Fruit fly (Drosophila melanogaster) whole organism, prepupa: Measurements from ENCODE around the gene CG2767.

ENCODE experiments used
- Blimp-1 ChIP-seq: fragments of 200-800 bp; sonication (Bioruptor generic); optimal IDR thresholded peaks from 3 replicates; lab custom pipeline; 2017; ENCODE audit warnings: missing biosample characterization, missing genetic modification characterization, mild to moderate bottlenecking, moderate library complexity, missing genetic modification reagents
- CG10669 ChIP-seq: fragments of 200-800 bp; sonication (Bioruptor generic); optimal IDR thresholded peaks from 3 replicates; lab custom pipeline; 2018; ENCODE audit warnings: missing biosample characterization, mild to moderate bottlenecking, missing genetic modification characterization, moderate library complexity
- CG11294 ChIP-seq: fragments of 200-800 bp; sonication (Bioruptor generic); IDR thresholded peaks from 2 replicates; pipeline ENCODE4 v1.3.6; 2022; ENCODE audit warnings: missing biosample characterization, missing genetic modification characterization
- CG16779 ChIP-seq: fragments of 200-800 bp; sonication (Bioruptor generic); optimal IDR thresholded peaks from 3 replicates; lab custom pipeline; 2017; ENCODE audit warnings: missing biosample characterization, mild to moderate bottlenecking, missing genetic modification characterization
- CG3032 ChIP-seq: fragments of 200-800 bp; optimal IDR thresholded peaks from 2 replicates; lab custom pipeline; 2019; ENCODE audit warnings: missing biosample characterization, mild to moderate bottlenecking, missing genetic modification characterization, moderate library complexity
- CG31627 ChIP-seq: fragments of 200-800 bp; sonication (Bioruptor generic); optimal IDR thresholded peaks from 3 replicates; lab custom pipeline; 2016; ENCODE audit warnings: missing biosample characterization, missing genetic modification characterization
- CG32006 ChIP-seq: fragments of 200-800 bp; sonication (Bioruptor generic); optimal IDR thresholded peaks from 3 replicates; lab custom pipeline; 2017; ENCODE audit warnings: missing biosample characterization, mild to moderate bottlenecking, missing genetic modification characterization
- CG34406 ChIP-seq: fragments of 200-800 bp; sonication (Bioruptor generic); optimal IDR thresholded peaks from 3 replicates; lab custom pipeline; 2016; ENCODE audit warnings: missing biosample characterization, missing genetic modification characterization
- CG3919 ChIP-seq: fragments of 200-800 bp; sonication (Bioruptor generic); optimal IDR thresholded peaks from 3 replicates; lab custom pipeline; 2016; ENCODE audit warnings: missing biosample characterization, missing genetic modification characterization
- CG6163 ChIP-seq: fragments of 200-800 bp; sonication (Bioruptor generic); IDR thresholded peaks from 3 replicates; pipeline ENCODE4 v1.3.6; 2022; ENCODE audit warnings: missing biosample characterization, missing genetic modification characterization
- CG6276 ChIP-seq: fragments of 200-800 bp; sonication (Bioruptor generic); optimal IDR thresholded peaks from 2 replicates; lab custom pipeline; 2017; ENCODE audit warnings: missing biosample characterization, mild to moderate bottlenecking, missing genetic modification characterization
- CG6808 ChIP-seq: fragments of 200-800 bp; sonication (Bioruptor generic); optimal IDR thresholded peaks from 3 replicates; lab custom pipeline; 2017; ENCODE audit warnings: missing biosample characterization, missing genetic modification characterization, mild to moderate bottlenecking, moderate library complexity, missing genetic modification reagents
- CG7368 ChIP-seq: fragments of 200-800 bp; sonication (Bioruptor generic); optimal IDR thresholded peaks from 3 replicates; lab custom pipeline; 2016; ENCODE audit warnings: missing biosample characterization, missing genetic modification characterization
- Eip75B ChIP-seq: fragments of 200-800 bp; sonication (Bioruptor generic); optimal IDR thresholded peaks from 3 replicates; lab custom pipeline; 2016; ENCODE audit warnings: missing biosample characterization, missing genetic modification characterization
- Eip78C ChIP-seq: fragments of 200-800 bp; sonication (Bioruptor generic); peaks from one replicate; lab custom pipeline; 2016; ENCODE audit warnings: missing biosample characterization, missing genetic modification characterization
- Eip93F ChIP-seq: fragments of 200-800 bp; sonication (Bioruptor generic); optimal IDR thresholded peaks from 2 replicates; lab custom pipeline; 2016; ENCODE audit warnings: missing biosample characterization, mild to moderate bottlenecking, missing genetic modification characterization
- Ets21C ChIP-seq: fragments of 200-800 bp; sonication (Bioruptor generic); optimal IDR thresholded peaks from 3 replicates; lab custom pipeline; 2016; ENCODE audit warnings: missing biosample characterization, missing genetic modification characterization
- Gug ChIP-seq: fragments of 200-800 bp; sonication (Bioruptor generic); IDR thresholded peaks from 2 replicates; pipeline ENCODE4 v1.3.6; 2022; ENCODE audit warnings: missing biosample characterization, missing genetic modification characterization
- Hr38 ChIP-seq: sonication (Bioruptor generic); optimal IDR thresholded peaks from 2 replicates; lab custom pipeline; 2016; ENCODE audit warnings: missing biosample characterization, missing genetic modification characterization
- Lpt ChIP-seq: fragments of 200-800 bp; sonication (Bioruptor generic); optimal IDR thresholded peaks from 3 replicates; lab custom pipeline; 2016; ENCODE audit warnings: missing biosample characterization, missing genetic modification characterization
- Met ChIP-seq: fragments of 200-800 bp; sonication (Bioruptor generic); optimal IDR thresholded peaks from 3 replicates; lab custom pipeline; 2016; ENCODE audit warnings: missing biosample characterization, missing genetic modification characterization
- OdsH ChIP-seq: fragments of 200-800 bp; sonication (Bioruptor generic); optimal IDR thresholded peaks from 3 replicates; lab custom pipeline; 2016; ENCODE audit warnings: missing biosample characterization, missing genetic modification characterization
- Smox ChIP-seq: fragments of 200-800 bp; sonication (Bioruptor generic); optimal IDR thresholded peaks from 3 replicates; lab custom pipeline; 2016; ENCODE audit warnings: missing biosample characterization, missing genetic modification characterization
- Sox14 ChIP-seq: fragments of 200-800 bp; sonication (Bioruptor generic); optimal IDR thresholded peaks from 3 replicates; lab custom pipeline; 2016; ENCODE audit warnings: missing biosample characterization, missing genetic modification characterization
- Sox15 ChIP-seq: fragments of 200-800 bp; sonication (Bioruptor generic); optimal IDR thresholded peaks from 3 replicates; lab custom pipeline; 2016; ENCODE audit warnings: missing biosample characterization, missing genetic modification characterization
- achi ChIP-seq: fragments of 200-800 bp; sonication (Bioruptor generic); optimal IDR thresholded peaks from 3 replicates; lab custom pipeline; 2016; ENCODE audit warnings: missing biosample characterization, missing genetic modification characterization
- acj6 ChIP-seq: fragments of 200-800 bp; sonication (Bioruptor generic); optimal IDR thresholded peaks from 3 replicates; lab custom pipeline; 2016; ENCODE audit warnings: missing biosample characterization, missing genetic modification characterization
- cyc ChIP-seq: fragments of 200-800 bp; sonication (Bioruptor generic); optimal IDR thresholded peaks from 3 replicates; lab custom pipeline; 2016; ENCODE audit warnings: missing biosample characterization, missing genetic modification characterization
- dsx ChIP-seq: fragments of 200-800 bp; optimal IDR thresholded peaks from 3 replicates; lab custom pipeline; 2019; ENCODE audit warnings: missing biosample characterization, mild to moderate bottlenecking, missing genetic modification characterization, moderate library complexity; ENCODE audit not compliant: poor library complexity, severe bottlenecking
- fd85E ChIP-seq: fragments of 200-800 bp; sonication (Bioruptor generic); optimal IDR thresholded peaks from 3 replicates; lab custom pipeline; 2016; ENCODE audit warnings: missing biosample characterization, missing genetic modification characterization
- fkh ChIP-seq: fragments of 200-800 bp; sonication (Bioruptor generic); optimal IDR thresholded peaks from 3 replicates; lab custom pipeline; 2017; ENCODE audit warnings: missing biosample characterization, mild to moderate bottlenecking, missing genetic modification characterization, moderate library complexity
- lz ChIP-seq: fragments of 200-800 bp; sonication (Bioruptor generic); optimal IDR thresholded peaks from 3 replicates; lab custom pipeline; 2016; ENCODE audit warnings: missing biosample characterization, missing genetic modification characterization
- net ChIP-seq: fragments of 200-800 bp; sonication (Bioruptor generic); optimal IDR thresholded peaks from 3 replicates; lab custom pipeline; 2016; ENCODE audit warnings: missing biosample characterization, missing genetic modification characterization
- pdm3 ChIP-seq: fragments of 200-800 bp; sonication (Bioruptor generic); optimal IDR thresholded peaks from 3 replicates; lab custom pipeline; 2016; ENCODE audit warnings: missing biosample characterization, missing genetic modification characterization
- salr ChIP-seq, 2 experiments: fragments of 200-800 bp; sonication (Bioruptor generic); optimal IDR thresholded peaks; 3 replicates each; lab custom pipeline; 2016 to 2018; ENCODE audit warnings: missing biosample characterization in 2 of 2, missing genetic modification characterization in 2 of 2, mild to moderate bottlenecking in 1 of 2
- spab ChIP-seq: fragments of 200-800 bp; sonication (Bioruptor generic); optimal IDR thresholded peaks from 2 replicates; lab custom pipeline; 2017; ENCODE audit warnings: missing biosample characterization, mild to moderate bottlenecking, missing genetic modification characterization, missing genetic modification reagents
- ss ChIP-seq, 2 experiments: fragments of 200-800 bp; sonication (Bioruptor generic); optimal IDR thresholded peaks; 2 replicates in 1 of 2; 3 replicates in 1 of 2; lab custom pipeline; 2017 to 2018; ENCODE audit warnings: mild to moderate bottlenecking in 2 of 2, missing biosample characterization in 2 of 2, missing genetic modification characterization in 2 of 2, moderate library complexity in 1 of 2
- topi ChIP-seq: fragments of 200-800 bp; sonication (Bioruptor generic); optimal IDR thresholded peaks from 3 replicates; lab custom pipeline; 2016; ENCODE audit warnings: missing biosample characterization, missing genetic modification characterization
- vri ChIP-seq: fragments of 200-800 bp; sonication (Bioruptor generic); optimal IDR thresholded peaks from 3 replicates; lab custom pipeline; 2016; ENCODE audit warnings: missing biosample characterization, mild to moderate bottlenecking, missing genetic modification characterization

CG2767 gene

DNA sequence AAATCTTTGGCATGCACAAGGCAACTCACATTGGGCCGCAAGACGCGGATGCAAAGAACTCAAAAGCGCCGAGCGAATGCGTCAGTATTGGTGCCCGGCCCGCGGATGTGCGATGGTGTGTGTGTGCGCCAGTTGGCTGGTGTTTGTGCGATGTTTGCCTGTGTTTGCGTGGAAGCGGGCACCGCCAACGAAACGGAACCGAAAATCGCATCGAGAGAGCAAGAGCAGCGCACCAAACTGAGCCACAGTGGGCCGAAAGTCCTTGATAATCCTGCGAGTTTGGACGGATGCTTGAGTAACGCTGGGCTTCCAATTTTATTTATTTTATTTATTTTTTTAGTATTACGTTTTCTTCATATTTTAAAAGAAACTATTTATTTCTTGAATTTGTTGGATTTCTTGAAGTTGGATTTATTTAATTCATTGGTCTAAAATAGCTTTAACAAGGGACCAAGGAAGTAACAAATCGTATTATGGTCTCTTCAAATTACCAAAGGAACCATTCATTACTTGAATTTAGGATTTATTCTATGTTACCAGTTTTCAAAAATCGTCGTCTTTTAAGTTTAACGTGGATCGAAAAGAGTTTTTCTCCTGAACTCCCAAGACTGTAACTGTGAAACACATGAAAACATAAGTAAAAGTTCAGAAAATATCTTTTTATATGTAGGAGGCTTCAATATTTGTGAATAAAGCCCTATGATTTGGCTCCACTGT lies 45.0 kb downstream of the CG2767 start (continued):
- TF ChIP-seq Met (GFP tag; lab: Kevin White, UChicago): peak; percentile 61
- no peak for TF ChIP-seq fkh (GFP tag; lab: Kevin White, UChicago)
- TF ChIP-seq CG3919: peak; percentile 61
- TF ChIP-seq CG3032 (tag; lab: Kevin White, UChicago): peak; percentile 64
- peak; percentile 46 for TF ChIP-seq CG10669 (GFP tag; lab: Kevin White, UChicago)
- no peak for TF ChIP-seq Eip93F
- TF ChIP-seq CG34406: peak; percentile 66
- TF ChIP-seq cyc: peak; percentile 49
- TF ChIP-seq CG6163 (GFP tag; lab: Robert Waterston, UW): peak; percentile 60
- peak; percentile 54 for TF ChIP-seq lz (GFP tag; lab: Kevin White, UChicago)
- TF ChIP-seq Lpt: peak; percentile 41
- TF ChIP-seq Gug (GFP tag; lab: Robert Waterston, UW): no peak
- peak; percentile 70 for TF ChIP-seq acj6
- TF ChIP-seq Eip78C (GFP tag; lab: Kevin White, UChicago): peak; percentile 91
- peak; percentile 30 for TF ChIP-seq CG7368 (GFP tag; lab: Kevin White, UChicago)
- peak; percentile 79 for TF ChIP-seq CG6808
- TF ChIP-seq CG31627 (GFP tag; lab: Kevin White, UChicago): peak; percentile 66
- TF ChIP-seq Smox (GFP tag; lab: Kevin White, UChicago): peak; percentile 52
- 0 out of 2 replicates have a peak, but pooled peaks have one; percentile 7 for TF ChIP-seq CG11294
- TF ChIP-seq salr (GFP tag; optimal IDR thresholded peaks at IDR 0.05; lab: Kevin White, UChicago): peak in 1 of 2 experiments; percentile 90
- TF ChIP-seq OdsH (GFP tag; lab: Kevin White, UChicago): peak; percentile 81
- TF ChIP-seq Eip75B: peak; percentile 55
- peak; percentile 16 for TF ChIP-seq fd85E (GFP tag; lab: Kevin White, UChicago)
- peak; percentile 81 for TF ChIP-seq spab (GFP tag; lab: Kevin White, UChicago)
- TF ChIP-seq Ets21C (GFP tag; lab: Kevin White, UChicago): peak; percentile 56
- peak; percentile 72 for TF ChIP-seq net (GFP tag; lab: Kevin White, UChicago)
- TF ChIP-seq achi: peak; percentile 78
- peak; percentile 9 for TF ChIP-seq CG16779 (tag; lab: Kevin White, UChicago)
- TF ChIP-seq ss (GFP tag; optimal IDR thresholded peaks at IDR 0.05; lab: Kevin White, UChicago): peak; percentile 21 to 68
- TF ChIP-seq topi (GFP tag; lab: Kevin White, UChicago): peak; percentile 57
- TF ChIP-seq pdm3 (GFP tag; lab: Kevin White, UChicago): peak; percentile 65
- peak; percentile 92 for TF ChIP-seq CG32006 (GFP tag; lab: Kevin White, UChicago)
- peak; percentile 67 for TF ChIP-seq Sox15 (GFP tag; lab: Kevin White, UChicago)
- TF ChIP-seq CG6276 (GFP tag; lab: Kevin White, UChicago): peak; percentile 83
- TF ChIP-seq Blimp-1 (GFP tag; lab: Kevin White, UChicago): peak; percentile 54
- TF ChIP-seq vri (GFP tag; lab: Kevin White, UChicago): no peak
- no peak for TF ChIP-seq Hr38
- TF ChIP-seq Sox14 (GFP tag; lab: Kevin White, UChicago): peak; percentile 47

DNA sequence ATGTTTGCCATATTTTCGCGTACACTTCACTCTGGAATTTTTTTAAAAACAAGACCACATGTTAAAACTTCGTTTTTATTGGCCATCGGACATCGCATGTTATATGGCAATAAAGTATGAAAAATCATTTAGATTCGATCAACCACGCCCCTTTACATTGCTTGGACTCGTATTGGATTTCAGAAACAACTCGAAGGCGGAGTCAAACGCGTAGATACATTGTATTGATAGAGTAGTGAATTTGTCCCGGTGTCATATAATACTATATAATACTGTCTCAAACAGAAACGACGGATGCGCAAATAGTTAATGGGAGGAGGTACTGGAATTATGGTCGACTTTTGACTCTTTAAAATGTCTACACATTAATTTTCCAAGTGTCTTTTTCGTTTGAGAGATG lies 46.6 kb downstream of the CG2767 start:
- TF ChIP-seq dsx (GFP tag; lab: Kevin White, UChicago) (peak; percentile 84), achi (no peak)
